Worm (Caenorhabditis elegans) whole organism, late embryonic: ENCODE measurements around the gene vps-16.

Source experiments
- ama-1 ChIP-seq: fragments of 150-350 bp; optimal IDR thresholded peaks from 2 replicates; lab custom pipeline; 2014
- fkh-10 ChIP-seq: fragments of 150-350 bp; optimal IDR thresholded peaks from 2 replicates; lab custom pipeline; 2014; ENCODE audit warnings: missing biosample characterization, missing genetic modification reagents, missing genetic modification characterization
- hlh-30 ChIP-seq: sonication (generic microtip); optimal IDR thresholded peaks from 2 replicates; lab custom pipeline; 2017; ENCODE audit warnings: antibody characterized with exemption, missing genetic modification characterization, missing compliant biosample characterization; ENCODE audit not compliant: insufficient read depth
- madf-2 ChIP-seq: sonication (generic microtip); optimal IDR thresholded peaks from 2 replicates; lab custom pipeline; 2017; ENCODE audit warnings: missing genetic modification characterization, missing compliant biosample characterization
- nhr-11 ChIP-seq: fragments of 150-350 bp; optimal IDR thresholded peaks from 2 replicates; lab custom pipeline; 2014; ENCODE audit warnings: missing biosample characterization, missing genetic modification characterization
- pag-3 ChIP-seq: sonication (generic microtip); optimal IDR thresholded peaks from 2 replicates; lab custom pipeline; 2016; ENCODE audit warnings: missing compliant biosample characterization, missing genetic modification characterization, borderline replicate concordance
- pax-1 ChIP-seq: fragments of 150-350 bp; optimal IDR thresholded peaks from 2 replicates; lab custom pipeline; 2014; ENCODE audit warnings: missing biosample characterization, missing genetic modification characterization
- pha-4 ChIP-seq: fragments of 150-350 bp; optimal IDR thresholded peaks from 2 replicates; lab custom pipeline; 2018; ENCODE audit warnings: missing biosample characterization, missing genetic modification reagents, missing genetic modification characterization
- pros-1 ChIP-seq: fragments of 150-350 bp; optimal IDR thresholded peaks from 2 replicates; lab custom pipeline; 2014; ENCODE audit warnings: missing biosample characterization, missing genetic modification reagents, missing genetic modification characterization
- ref-2 ChIP-seq: sonication (generic microtip); optimal IDR thresholded peaks from 2 replicates; lab custom pipeline; 2016; ENCODE audit warnings: missing genetic modification characterization, missing compliant biosample characterization
- unc-3 ChIP-seq, 2 experiments: fragments of 200-800 bp in 1 of 2; sonication (Bioruptor generic) in 1 of 2; sonication (generic microtip) in 1 of 2; conservative IDR thresholded peaks in 1 of 2; optimal IDR thresholded peaks in 1 of 2; 2 replicates each; pipeline versions ENCODE4 v1.3.6 to Lab custom; 2016 to 2022; ENCODE audit warnings: missing compliant biosample characterization in 2 of 2, missing genetic modification characterization in 2 of 2, missing genetic modification reagents in 1 of 2
- unc-55 ChIP-seq: sonication (generic microtip); optimal IDR thresholded peaks from 2 replicates; lab custom pipeline; 2017; ENCODE audit warnings: missing biosample characterization, missing genetic modification reagents, missing genetic modification characterization

ce11 chrIII:6398124-6398523, 34.9 kb upstream of the vps-16 start:
- no peak for TF ChIP-seq unc-3 (GFP tag; conservative IDR thresholded peaks at IDR 0.05; lab: Robert Waterston, UW)
- no peak for TF ChIP-seq unc-3 (tag; optimal IDR thresholded peaks at IDR 0.05; lab: Kevin White, UChicago)
- TF ChIP-seq pros-1 (tag; lab: Kevin White, UChicago), result no peak
- no peak for TF ChIP-seq pax-1 (tag; lab: Kevin White, UChicago)
- TF ChIP-seq fkh-10 (GFP tag; lab: Kevin White, UChicago), result no peak
- no peak for TF ChIP-seq pag-3 (tag; lab: Kevin White, UChicago)
- no peak for TF ChIP-seq nhr-11 (tag; lab: Kevin White, UChicago)
- no peak for TF ChIP-seq ama-1 (lab: Kevin White, UChicago)
- TF ChIP-seq unc-55, result no peak
- no peak for TF ChIP-seq ref-2 (tag; lab: Kevin White, UChicago)
- no peak for TF ChIP-seq madf-2 (tag; lab: Kevin White, UChicago)
- TF ChIP-seq hlh-30, result no peak
- TF ChIP-seq pha-4 (tag; lab: Kevin White, UChicago), result no peak
